Fruit fly (Drosophila melanogaster) whole organism, pupa: ENCODE results near the gene CG17163.

Experiments
- CG15710 ChIP-seq: fragments of 200-800 bp; sonication (Bioruptor generic); optimal IDR thresholded peaks from 2 replicates; lab custom pipeline; 2018; ENCODE audit warnings: missing biosample characterization, mild to moderate bottlenecking, missing genetic modification characterization, moderate library complexity
- D1 ChIP-seq: fragments of 200-800 bp; sonication (Bioruptor generic); optimal IDR thresholded peaks from 2 replicates; lab custom pipeline; 2018; ENCODE audit warnings: missing biosample characterization, mild to moderate bottlenecking, missing genetic modification characterization, moderate library complexity
- Pif1A ChIP-seq: fragments of 200-800 bp; sonication (Bioruptor generic); optimal IDR thresholded peaks from 3 replicates; lab custom pipeline; 2016; ENCODE audit warnings: missing biosample characterization, missing genetic modification characterization
- Pif1B ChIP-seq: fragments of 200-800 bp; sonication (Bioruptor generic); optimal IDR thresholded peaks from 3 replicates; lab custom pipeline; 2016; ENCODE audit warnings: missing biosample characterization, missing genetic modification characterization
- fd96Ca ChIP-seq: fragments of 200-800 bp; sonication (Bioruptor generic); IDR thresholded peaks from 3 replicates; pipeline ENCODE4 v1.3.6; 2022; ENCODE audit warnings: missing biosample characterization, missing genetic modification characterization
- gl ChIP-seq: fragments of 200-800 bp; sonication (Bioruptor generic); optimal IDR thresholded peaks from 2 replicates; lab custom pipeline; 2018; ENCODE audit warnings: missing biosample characterization, mild to moderate bottlenecking, missing genetic modification characterization

dm6 chrX:23105692-23106091 lies 23.2 kb upstream of the CG17163 start, which contains the start of gene ATbp:
- no peak for TF ChIP-seq D1
- TF ChIP-seq Pif1A (GFP tag; lab: Kevin White, UChicago) = no peak
- TF ChIP-seq CG15710 (tag; lab: Kevin White, UChicago) = no peak
- TF ChIP-seq fd96Ca (GFP tag; lab: Robert Waterston, UW) = no peak
- TF ChIP-seq gl = no peak
- no peak for TF ChIP-seq Pif1B (GFP tag; lab: Kevin White, UChicago)
